Fruit fly (Drosophila melanogaster): Measurements from ENCODE around the gene CG34282.
A peak's percentile ranks its signal among the peaks of the same experiment; 100 is the strongest.

The CG34282 gene

dm6 chr3R:18741027-18741843 lies 46.2 kb downstream of the CG34282 start:
- TF ChIP-seq CG11294 (GFP tag; IDR thresholded peaks at IDR 0.05) (peak; percentile 82), Hr39 (GFP tag; optimal IDR thresholded peaks at IDR 0.05) (peak; percentile 91), achi (GFP tag; optimal IDR thresholded peaks at IDR 0.05) (peak; percentile 93), CG11902 (GFP tag; optimal IDR thresholded peaks at IDR 0.05) (peak; percentile 85), lz (GFP tag; optimal IDR thresholded peaks at IDR 0.05) (peak; percentile 96), CG4318 (GFP tag; optimal IDR thresholded peaks at IDR 0.05) (peak; percentile 81), esn (GFP tag; optimal IDR thresholded peaks at IDR 0.05) (peak; percentile 97), svp (GFP tag) (peak; percentile 97), CG7368 (GFP tag; optimal IDR thresholded peaks at IDR 0.05) (peak; percentile 85), vri (GFP tag; optimal IDR thresholded peaks at IDR 0.05) (peak; percentile 90), CG11762 (GFP tag; optimal IDR thresholded peaks at IDR 0.05; ENCODE audit: insufficient read depth) (peak; percentile 85), Eip75B (GFP tag; optimal IDR thresholded peaks at IDR 0.05) (peak; percentile 86), Lpt (GFP tag; optimal IDR thresholded peaks at IDR 0.05) (peak; percentile 92), fd85E (GFP tag; optimal IDR thresholded peaks at IDR 0.05) (peak; percentile 61), CG3919 (GFP tag; optimal IDR thresholded peaks at IDR 0.05) (peak; percentile 95), Eip78C (GFP tag) (peak; percentile 98), ss (GFP tag; optimal IDR thresholded peaks at IDR 0.05) (peak; percentile 80 to 84), CG10669 (GFP tag; optimal IDR thresholded peaks at IDR 0.05) (peak; percentile 87), CG8632 (GFP tag; optimal IDR thresholded peaks at IDR 0.05) (peak; percentile 89), CG6792 (GFP tag; optimal IDR thresholded peaks at IDR 0.05) (peak; percentile 91), CG34406 (GFP tag; optimal IDR thresholded peaks at IDR 0.05) (peak; percentile 94), fkh (GFP tag; optimal IDR thresholded peaks at IDR 0.05) (peak; percentile 56), acj6 (GFP tag; optimal IDR thresholded peaks at IDR 0.05) (peak; percentile 93), eg (GFP tag; IDR thresholded peaks at IDR 0.05) (peak; percentile 95), Met (GFP tag; optimal IDR thresholded peaks at IDR 0.05) (peak; percentile 95), CG8119 (GFP tag; IDR thresholded peaks at IDR 0.05) (peak; percentile 93), dsx (GFP tag; optimal IDR thresholded peaks at IDR 0.05; ENCODE audit: poor library complexity, severe bottlenecking) (peak; percentile 88), CG15336 (GFP tag; IDR thresholded peaks at IDR 0.05) (peak; percentile 95), pdm3 (GFP tag; optimal IDR thresholded peaks at IDR 0.05) (peak; percentile 90), Ets96B (tag; optimal IDR thresholded peaks at IDR 0.05) (peak; percentile 87), fd59A (GFP tag; optimal IDR thresholded peaks at IDR 0.05) (peak; percentile 81), CG6163 (GFP tag; IDR thresholded peaks at IDR 0.05) (peak; percentile 96), Hr4 (GFP tag; optimal IDR thresholded peaks at IDR 0.05) (peak; percentile 84), CG10631 (GFP tag; optimal IDR thresholded peaks at IDR 0.05) (peak; percentile 94), CG32006 (GFP tag; optimal IDR thresholded peaks at IDR 0.05) (peak; percentile 94), Sox15 (GFP tag; optimal IDR thresholded peaks at IDR 0.05) (peak; percentile 85), Gug (GFP tag; IDR thresholded peaks at IDR 0.05) (peak; percentile 87), Sox102F (GFP tag; optimal IDR thresholded peaks at IDR 0.05) (peak; percentile 96), CG9139 (GFP tag; optimal IDR thresholded peaks at IDR 0.05) (peak; percentile 54), net (GFP tag; optimal IDR thresholded peaks at IDR 0.05) (peak; percentile 88), topi (GFP tag; optimal IDR thresholded peaks at IDR 0.05) (peak; percentile 95), OdsH (GFP tag; optimal IDR thresholded peaks at IDR 0.05) (peak; percentile 95), Eip93F (GFP tag; optimal IDR thresholded peaks at IDR 0.05) (peak; percentile 95), CG8319 (GFP tag; optimal IDR thresholded peaks at IDR 0.05) (peak; percentile 69), CG6276 (GFP tag; optimal IDR thresholded peaks at IDR 0.05) (peak; percentile 87), CG16779 (tag; optimal IDR thresholded peaks at IDR 0.05) (peak; percentile 67), CG31627 (GFP tag; optimal IDR thresholded peaks at IDR 0.05) (peak; percentile 94), spab (GFP tag; optimal IDR thresholded peaks at IDR 0.05) (peak; percentile 80), Hr38 (GFP tag; optimal IDR thresholded peaks at IDR 0.05) (no peak), Smox (GFP tag; optimal IDR thresholded peaks at IDR 0.05) (peak; percentile 95), CG6854 (GFP tag; optimal IDR thresholded peaks at IDR 0.05) (peak; percentile 93)

Measured in whole organism, prepupa.